Worm (Caenorhabditis elegans) whole organism, L2 larva: ENCODE measurements around the gene ari-2.

Source experiments
- C34F6.9 ChIP-seq: fragments of 150-350 bp; optimal IDR thresholded peaks from 2 replicates; lab custom pipeline; 2014; ENCODE audit warnings: missing biosample characterization, missing genetic modification characterization
- F13H6.1 ChIP-seq: sonication (generic microtip); optimal IDR thresholded peaks from 2 replicates; lab custom pipeline; 2016; ENCODE audit warnings: missing genetic modification characterization, missing compliant biosample characterization
- R02D3.7 ChIP-seq: fragments of 150-350 bp; optimal IDR thresholded peaks from 2 replicates; lab custom pipeline; 2014; ENCODE audit warnings: missing biosample characterization, missing genetic modification characterization
- Y55F3AM.14 ChIP-seq: fragments of 200-800 bp; sonication (Bioruptor generic); optimal IDR thresholded peaks from 2 replicates; lab custom pipeline; 2018; ENCODE audit warnings: mild to moderate bottlenecking, missing genetic modification characterization, missing compliant biosample characterization
- ZK546.5 ChIP-seq: sonication (generic microtip); optimal IDR thresholded peaks from 2 replicates; lab custom pipeline; 2017; ENCODE audit warnings: missing biosample characterization, missing genetic modification characterization
- alr-1 ChIP-seq: fragments of 150-350 bp; optimal IDR thresholded peaks from 2 replicates; lab custom pipeline; 2014; ENCODE audit warnings: missing biosample characterization, missing genetic modification characterization
- aly-2 ChIP-seq: fragments of 150-350 bp; optimal IDR thresholded peaks from 2 replicates; lab custom pipeline; 2014; ENCODE audit warnings: missing biosample characterization, missing genetic modification characterization
- ama-1 ChIP-seq: fragments of 150-350 bp; optimal IDR thresholded peaks from 2 replicates; lab custom pipeline; 2018; ENCODE audit warnings: inconsistent platforms
- blmp-1 ChIP-seq: sonication (generic microtip); optimal IDR thresholded peaks from 2 replicates; lab custom pipeline; 2017; ENCODE audit warnings: missing genetic modification characterization, mild to moderate bottlenecking, missing compliant biosample characterization, antibody characterized with exemption, moderate library complexity; ENCODE audit not compliant: insufficient read depth
- ceh-16 ChIP-seq: fragments of 150-350 bp; optimal IDR thresholded peaks from 2 replicates; lab custom pipeline; 2014; ENCODE audit warnings: missing biosample characterization, missing genetic modification characterization
- ceh-82 ChIP-seq: fragments of 150-350 bp; optimal IDR thresholded peaks from 2 replicates; lab custom pipeline; 2014; ENCODE audit warnings: missing biosample characterization, missing genetic modification characterization
- crh-2 ChIP-seq: sonication (generic microtip); optimal IDR thresholded peaks from 2 replicates; lab custom pipeline; 2017; ENCODE audit warnings: missing biosample characterization, missing genetic modification characterization
- dmd-4 ChIP-seq: sonication (generic microtip); optimal IDR thresholded peaks from 2 replicates; lab custom pipeline; 2017; ENCODE audit warnings: missing biosample characterization, missing genetic modification characterization
- egl-27 ChIP-seq: sonication (generic microtip); optimal IDR thresholded peaks from 3 replicates; lab custom pipeline; 2017; ENCODE audit warnings: missing biosample characterization, missing genetic modification reagents, missing genetic modification characterization
- elt-1 ChIP-seq: fragments of 150-350 bp; optimal IDR thresholded peaks from 2 replicates; lab custom pipeline; 2014; ENCODE audit warnings: missing biosample characterization, missing genetic modification characterization
- elt-3 ChIP-seq: sonication (generic microtip); optimal IDR thresholded peaks from 2 replicates; lab custom pipeline; 2017; ENCODE audit warnings: missing biosample characterization, missing genetic modification characterization
- fos-1 ChIP-seq: fragments of 150-350 bp; optimal IDR thresholded peaks from 2 replicates; lab custom pipeline; 2014; ENCODE audit warnings: missing biosample characterization, missing genetic modification characterization
- lin-11 ChIP-seq: fragments of 150-350 bp; sonication (generic microtip); optimal IDR thresholded peaks from 2 replicates; lab custom pipeline; 2014; ENCODE audit warnings: missing biosample characterization, missing genetic modification characterization, inconsistent platforms, mixed read lengths
- lin-13 ChIP-seq: fragments of 150-350 bp; optimal IDR thresholded peaks from 2 replicates; lab custom pipeline; 2014; ENCODE audit warnings: missing biosample characterization, missing genetic modification reagents, missing genetic modification characterization
- lin-39 ChIP-seq: fragments of 150-350 bp; optimal IDR thresholded peaks from 2 replicates; lab custom pipeline; 2014; ENCODE audit warnings: missing biosample characterization, missing genetic modification reagents, missing genetic modification characterization
- lsy-2 ChIP-seq, 2 experiments: fragments of 150-350 bp in 1 of 2; sonication (generic microtip) in 1 of 2; optimal IDR thresholded peaks; 2 replicates each; lab custom pipeline; 2014 to 2017; ENCODE audit warnings: missing biosample characterization in 2 of 2, missing genetic modification characterization in 2 of 2
- mab-5 ChIP-seq: fragments of 150-350 bp; optimal IDR thresholded peaks from 2 replicates; lab custom pipeline; 2014; ENCODE audit warnings: missing biosample characterization, missing genetic modification characterization
- mbf-1 ChIP-seq: sonication (generic microtip); optimal IDR thresholded peaks from 2 replicates; lab custom pipeline; 2017; ENCODE audit warnings: missing biosample characterization, missing genetic modification characterization
- mdl-1 ChIP-seq, 2 experiments: fragments of 150-350 bp in 1 of 2; sonication (generic microtip) in 1 of 2; optimal IDR thresholded peaks; 2 replicates each; lab custom pipeline; 2017; ENCODE audit warnings: missing biosample characterization in 2 of 2, missing genetic modification characterization in 2 of 2
- nhr-11 ChIP-seq: fragments of 150-350 bp; optimal IDR thresholded peaks from 2 replicates; lab custom pipeline; 2014; ENCODE audit warnings: missing biosample characterization, missing genetic modification characterization
- nhr-12 ChIP-seq: fragments of 150-350 bp; optimal IDR thresholded peaks from 2 replicates; lab custom pipeline; 2014; ENCODE audit warnings: missing biosample characterization, missing genetic modification characterization
- nhr-129 ChIP-seq: fragments of 150-350 bp; optimal IDR thresholded peaks from 2 replicates; lab custom pipeline; 2014; ENCODE audit warnings: missing biosample characterization, missing genetic modification characterization
- nhr-21 ChIP-seq: fragments of 150-350 bp; optimal IDR thresholded peaks from 2 replicates; lab custom pipeline; 2014; ENCODE audit warnings: missing biosample characterization, missing genetic modification characterization
- nhr-23 ChIP-seq: fragments of 150-350 bp; optimal IDR thresholded peaks from 2 replicates; lab custom pipeline; 2014; ENCODE audit warnings: missing biosample characterization, missing genetic modification reagents, missing genetic modification characterization
- nhr-25 ChIP-seq: fragments of 150-350 bp; sonication (generic microtip); optimal IDR thresholded peaks from 3 replicates; lab custom pipeline; 2014; ENCODE audit warnings: missing biosample characterization, missing genetic modification characterization
- nhr-6 ChIP-seq: fragments of 150-350 bp; optimal IDR thresholded peaks from 2 replicates; lab custom pipeline; 2014; ENCODE audit warnings: missing biosample characterization, missing genetic modification characterization
- peb-1 ChIP-seq: fragments of 150-350 bp; optimal IDR thresholded peaks from 2 replicates; lab custom pipeline; 2014; ENCODE audit warnings: missing biosample characterization, missing genetic modification characterization
- sem-4 ChIP-seq: fragments of 150-350 bp; optimal IDR thresholded peaks from 2 replicates; lab custom pipeline; 2014; ENCODE audit warnings: missing biosample characterization, missing genetic modification reagents, missing genetic modification characterization
- sma-3 ChIP-seq: sonication (generic microtip); optimal IDR thresholded peaks from 2 replicates; lab custom pipeline; 2016; ENCODE audit warnings: missing genetic modification reagents, missing genetic modification characterization, missing compliant biosample characterization
- sma-9 ChIP-seq, 2 experiments: fragments of 150-350 bp in 1 of 2; sonication (generic microtip) in 1 of 2; optimal IDR thresholded peaks; 2 replicates each; lab custom pipeline; 2014 to 2016; ENCODE audit warnings: missing genetic modification characterization in 2 of 2, mild to moderate bottlenecking in 1 of 2, missing biosample characterization in 1 of 2, missing compliant biosample characterization in 1 of 2, missing genetic modification reagents in 1 of 2, moderate library complexity in 1 of 2
- snpc-4 ChIP-seq: fragments of 150-350 bp; optimal IDR thresholded peaks from 2 replicates; lab custom pipeline; 2014; ENCODE audit warnings: missing biosample characterization, missing genetic modification characterization
- unc-39 ChIP-seq: fragments of 150-350 bp; optimal IDR thresholded peaks from 2 replicates; lab custom pipeline; 2014; ENCODE audit warnings: missing biosample characterization, missing genetic modification characterization
- unc-55 ChIP-seq: fragments of 150-350 bp; sonication (generic microtip); optimal IDR thresholded peaks from 3 replicates; lab custom pipeline; 2014; ENCODE audit warnings: missing biosample characterization, missing genetic modification reagents, missing genetic modification characterization
- unc-62 ChIP-seq: fragments of 150-350 bp; optimal IDR thresholded peaks from 2 replicates; lab custom pipeline; 2014; ENCODE audit warnings: missing biosample characterization, missing genetic modification reagents, missing genetic modification characterization
- zag-1 ChIP-seq: fragments of 150-350 bp; optimal IDR thresholded peaks from 2 replicates; lab custom pipeline; 2014; ENCODE audit warnings: missing biosample characterization, missing genetic modification characterization
- ztf-1 ChIP-seq: fragments of 200-800 bp; sonication (Bioruptor generic); conservative IDR thresholded peaks from 2 replicates; pipeline ENCODE4 v1.3.6; 2022; ENCODE audit warnings: missing genetic modification characterization, missing compliant biosample characterization
- ztf-11 ChIP-seq: sonication (generic microtip); optimal IDR thresholded peaks from 2 replicates; lab custom pipeline; 2017; ENCODE audit warnings: missing biosample characterization, missing genetic modification characterization
- ztf-4 ChIP-seq: fragments of 150-350 bp; optimal IDR thresholded peaks from 2 replicates; lab custom pipeline; 2014; ENCODE audit warnings: missing biosample characterization, missing genetic modification characterization

The ari-2 gene

ce11 chrIV:5604465-5604864 is 53.5 kb downstream of the ari-2 start (continued):
- TF ChIP-seq zag-1 (peak; percentile 70), aly-2 (no peak), nhr-11 (tag; lab: Kevin White, UChicago) (no peak), alr-1 (tag; lab: Kevin White, UChicago) (peak; percentile 95), nhr-21 (tag; lab: Kevin White, UChicago) (peak; percentile 77), nhr-6 (peak; percentile 78), unc-55 (GFP tag; lab: Kevin White, UChicago) (peak; percentile 74), C34F6.9 (tag; lab: Kevin White, UChicago) (peak; percentile 92), ztf-4 (tag; lab: Kevin White, UChicago) (peak; percentile 81)

DNA sequence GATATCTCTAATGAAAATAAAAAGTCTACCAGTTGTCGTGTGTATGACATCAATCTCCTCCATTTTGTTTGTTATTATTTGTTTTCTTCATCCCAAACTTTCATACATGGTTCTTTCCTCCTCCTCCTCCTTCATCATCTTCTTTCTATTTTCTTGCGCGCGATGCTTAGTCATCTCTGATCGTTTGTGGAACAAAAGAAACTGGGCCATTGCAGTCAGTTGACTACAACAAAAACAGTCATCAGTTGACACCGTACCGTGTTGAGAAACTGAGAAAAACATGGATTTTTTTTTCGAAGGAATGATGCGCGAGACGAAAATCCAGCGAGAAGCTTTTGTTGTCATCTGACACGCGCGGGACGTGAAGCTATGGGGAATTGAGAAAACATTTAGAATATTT is 54.3 kb downstream of the ari-2 start:
- TF ChIP-seq nhr-21 (tag; lab: Kevin White, UChicago) (peak; percentile 2), ztf-1 (GFP tag; lab: Robert Waterston, UW) (no peak), fos-1 (tag; lab: Kevin White, UChicago) (peak; percentile 28), zag-1 (no peak), sem-4 (tag; lab: Kevin White, UChicago) (peak; percentile 19), sma-9 (GFP tag; optimal IDR thresholded peaks at IDR 0.05; lab: Kevin White, UChicago) (no peak), sma-9 (tag; optimal IDR thresholded peaks at IDR 0.05; lab: Kevin White, UChicago) (no peak), lin-11 (tag; lab: Kevin White, UChicago) (no peak), sma-3 (GFP tag; lab: Kevin White, UChicago) (peak; percentile 38), nhr-25 (tag; lab: Kevin White, UChicago) (no peak), peb-1 (tag; lab: Kevin White, UChicago) (no peak), unc-55 (GFP tag; lab: Kevin White, UChicago) (peak; percentile 12), ZK546.5 (no peak), elt-3 (no peak), nhr-129 (tag; lab: Kevin White, UChicago) (peak; percentile 19), unc-62 (no peak), lin-39 (tag; lab: Kevin White, UChicago) (no peak), Y55F3AM.14 (no peak)

ce11 chrIV:5607343-5607742 is 56.4 kb downstream of the ari-2 start:
- TF ChIP-seq egl-27 (peak; percentile 87), Y55F3AM.14 (peak; percentile 91), ztf-4 (tag; lab: Kevin White, UChicago) (peak; percentile 45), lsy-2 (tag; optimal IDR thresholded peaks at IDR 0.05; lab: Kevin White, UChicago) (peak in 1 of 2 experiments; percentile 90), ztf-11 (tag; lab: Kevin White, UChicago) (no peak), nhr-6 (peak; percentile 68), unc-55 (GFP tag; lab: Kevin White, UChicago) (peak; percentile 68), zag-1 (peak; percentile 85), sem-4 (tag; lab: Kevin White, UChicago) (peak; percentile 93), ceh-82 (tag; lab: Kevin White, UChicago) (no peak), ama-1 (lab: Kevin White, UChicago) (peak; percentile 48), alr-1 (tag; lab: Kevin White, UChicago) (peak; percentile 53), nhr-21 (tag; lab: Kevin White, UChicago) (peak; percentile 45), aly-2 (no peak), elt-1 (no peak), sma-9 (GFP tag; optimal IDR thresholded peaks at IDR 0.05; lab: Kevin White, UChicago) (peak; percentile 95), sma-9 (tag; optimal IDR thresholded peaks at IDR 0.05; lab: Kevin White, UChicago) (no peak), lin-39 (tag; lab: Kevin White, UChicago) (no peak), ceh-16 (tag; lab: Kevin White, UChicago) (no peak), ZK546.5 (no peak), dmd-4 (tag; lab: Kevin White, UChicago) (no peak), nhr-129 (tag; lab: Kevin White, UChicago) (peak; percentile 96), F13H6.1 (tag; lab: Kevin White, UChicago) (peak; percentile 95), nhr-25 (tag; lab: Kevin White, UChicago) (peak; percentile 67), mdl-1 (tag; optimal IDR thresholded peaks at IDR 0.05; lab: Kevin White, UChicago) (peak; percentile 81 to 82), C34F6.9 (tag; lab: Kevin White, UChicago) (peak; percentile 91), unc-62 (peak; percentile 54), peb-1 (tag; lab: Kevin White, UChicago) (no peak), sma-3 (GFP tag; lab: Kevin White, UChicago) (peak; percentile 61), snpc-4 (no peak), fos-1 (tag; lab: Kevin White, UChicago) (peak; percentile 84), lin-13 (GFP tag; lab: Kevin White, UChicago) (peak; percentile 46), nhr-12 (no peak), crh-2 (tag; lab: Kevin White, UChicago) (peak; percentile 91), unc-39 (no peak), mab-5 (tag; lab: Kevin White, UChicago) (peak; percentile 48), lin-11 (tag; lab: Kevin White, UChicago) (peak; percentile 13), R02D3.7 (tag; lab: Kevin White, UChicago) (no peak), nhr-23 (no peak), nhr-11 (tag; lab: Kevin White, UChicago) (peak; percentile 31), blmp-1 (tag; lab: Kevin White, UChicago) (peak; percentile 31), mbf-1 (tag; lab: Kevin White, UChicago) (no peak)
- TF ChIP-seq, all 48 proteins: peak for 26
